Worm (Caenorhabditis elegans) whole organism, L1 larva: ENCODE results near the gene ZK899.1.

ENCODE experiments used
- C04F5.9 ChIP-seq: sonication (generic microtip); optimal IDR thresholded peaks from 2 replicates; lab custom pipeline; 2016; ENCODE audit warnings: missing genetic modification characterization, missing compliant biosample characterization
- C16A3.4 ChIP-seq: fragments of 150-350 bp; optimal IDR thresholded peaks from 2 replicates; lab custom pipeline; 2014; ENCODE audit warnings: missing biosample characterization, missing genetic modification characterization
- Y116A8C.19 ChIP-seq: sonication (generic microtip); optimal IDR thresholded peaks from 2 replicates; lab custom pipeline; 2016; ENCODE audit warnings: missing compliant biosample characterization, missing genetic modification characterization, borderline replicate concordance
- aha-1 ChIP-seq: fragments of 150-350 bp; optimal IDR thresholded peaks from 2 replicates; lab custom pipeline; 2014; ENCODE audit warnings: missing biosample characterization, missing genetic modification characterization
- ama-1 ChIP-seq: fragments of 150-350 bp; optimal IDR thresholded peaks from 2 replicates; lab custom pipeline; 2014
- blmp-1 ChIP-seq: fragments of 150-350 bp; optimal IDR thresholded peaks from 2 replicates; lab custom pipeline; 2014; ENCODE audit warnings: missing biosample characterization, missing genetic modification characterization
- ceh-8 ChIP-seq: fragments of 200-800 bp; sonication (Bioruptor generic); optimal IDR thresholded peaks from 2 replicates; lab custom pipeline; 2018; ENCODE audit warnings: mild to moderate bottlenecking, missing genetic modification characterization, moderate library complexity, missing compliant biosample characterization
- ceh-82 ChIP-seq, 3 experiments: fragments of 150-350 bp in 1 of 3; sonication (generic microtip) in 2 of 3; optimal IDR thresholded peaks; 2 replicates each; lab custom pipeline; 2014 to 2017; ENCODE audit warnings: missing biosample characterization in 3 of 3, missing genetic modification characterization in 3 of 3
- ces-1 ChIP-seq: fragments of 150-350 bp; optimal IDR thresholded peaks from 2 replicates; lab custom pipeline; 2014; ENCODE audit warnings: missing biosample characterization, missing genetic modification reagents, missing genetic modification characterization
- dpl-1 ChIP-seq, 3 experiments: fragments of 150-350 bp in 2 of 3; sonication (generic microtip) in 1 of 3; optimal IDR thresholded peaks; 2 replicates each; lab custom pipeline; 2014 to 2017; ENCODE audit warnings: missing biosample characterization in 3 of 3, missing genetic modification characterization in 3 of 3, missing genetic modification reagents in 3 of 3
- dsc-1 ChIP-seq: sonication (generic microtip); optimal IDR thresholded peaks from 2 replicates; lab custom pipeline; 2016; ENCODE audit warnings: mild to moderate bottlenecking, missing genetic modification characterization, missing compliant biosample characterization
- efl-3 ChIP-seq: fragments of 200-800 bp; sonication (Bioruptor generic); optimal IDR thresholded peaks from 2 replicates; lab custom pipeline; 2018; ENCODE audit warnings: mild to moderate bottlenecking, missing genetic modification characterization, missing compliant biosample characterization
- egl-27 ChIP-seq, 2 experiments: fragments of 150-350 bp in 1 of 2; sonication (generic microtip); optimal IDR thresholded peaks; 3 replicates each; lab custom pipeline; 2017 to 2018; ENCODE audit warnings: missing biosample characterization in 2 of 2, missing genetic modification characterization in 2 of 2, missing genetic modification reagents in 2 of 2
- elt-2 ChIP-seq: sonication (generic microtip); optimal IDR thresholded peaks from 2 replicates; lab custom pipeline; 2016; ENCODE audit warnings: missing genetic modification characterization, mild to moderate bottlenecking, inconsistent platforms, missing compliant biosample characterization, missing genetic modification reagents
- elt-3 ChIP-seq, 6 experiments: fragments of 150-350 bp in 1 of 6; sonication (generic microtip); optimal IDR thresholded peaks; 2 replicates each; lab custom pipeline; 2017 to 2018; ENCODE audit warnings: missing biosample characterization in 6 of 6, missing genetic modification characterization in 6 of 6, inconsistent platforms in 1 of 6
- fkh-10 ChIP-seq: sonication (generic microtip); optimal IDR thresholded peaks from 2 replicates; lab custom pipeline; 2017; ENCODE audit warnings: missing biosample characterization, missing genetic modification reagents, missing genetic modification characterization
- fos-1 ChIP-seq: fragments of 150-350 bp; optimal IDR thresholded peaks from 2 replicates; lab custom pipeline; 2014; ENCODE audit warnings: missing biosample characterization, missing genetic modification characterization
- grh-1 ChIP-seq: fragments of 200-800 bp; sonication (Bioruptor generic); IDR thresholded peaks from 2 replicates; pipeline ENCODE4 v1.3.6; 2022; ENCODE audit warnings: missing genetic modification reagents, missing genetic modification characterization, missing compliant biosample characterization
- hlh-17 ChIP-seq: fragments of 200-800 bp; sonication (Bioruptor generic); optimal IDR thresholded peaks from 2 replicates; lab custom pipeline; 2018; ENCODE audit warnings: missing genetic modification characterization, mild to moderate bottlenecking, missing compliant biosample characterization, moderate library complexity, borderline replicate concordance
- isw-1 ChIP-seq: fragments of 200-800 bp; sonication (Bioruptor generic); IDR thresholded peaks from 2 replicates; pipeline ENCODE4 v1.3.6; 2022; ENCODE audit warnings: missing genetic modification characterization, missing compliant biosample characterization
- lin-14 ChIP-seq: fragments of 200-800 bp; sonication (Bioruptor generic); optimal IDR thresholded peaks from 2 replicates; lab custom pipeline; 2018; ENCODE audit warnings: mild to moderate bottlenecking, missing genetic modification characterization, moderate library complexity, missing compliant biosample characterization
- lin-15B ChIP-seq: fragments of 150-350 bp; sonication (generic microtip); optimal IDR thresholded peaks from 3 replicates; lab custom pipeline; 2014; ENCODE audit warnings: missing biosample characterization, missing genetic modification characterization
- lsy-2 ChIP-seq, 2 experiments: fragments of 150-350 bp; optimal IDR thresholded peaks; 2 replicates each; lab custom pipeline; 2014; ENCODE audit warnings: missing biosample characterization in 2 of 2, missing genetic modification characterization in 2 of 2
- mab-9 ChIP-seq: fragments of 200-800 bp; sonication (Bioruptor generic); IDR thresholded peaks from 2 replicates; pipeline ENCODE4 v1.3.6; 2022; ENCODE audit warnings: missing genetic modification reagents, missing genetic modification characterization, missing compliant biosample characterization
- mef-2 ChIP-seq: fragments of 150-350 bp; optimal IDR thresholded peaks from 2 replicates; lab custom pipeline; 2014; ENCODE audit warnings: missing biosample characterization, missing genetic modification characterization
- nhr-11 ChIP-seq: fragments of 150-350 bp; optimal IDR thresholded peaks from 2 replicates; lab custom pipeline; 2014; ENCODE audit warnings: missing biosample characterization, missing genetic modification characterization
- nhr-20 ChIP-seq: sonication (generic microtip); optimal IDR thresholded peaks from 2 replicates; lab custom pipeline; 2016; ENCODE audit warnings: mild to moderate bottlenecking, missing genetic modification characterization, missing compliant biosample characterization
- nhr-77 ChIP-seq: fragments of 150-350 bp; optimal IDR thresholded peaks from 2 replicates; lab custom pipeline; 2014; ENCODE audit warnings: missing biosample characterization, missing genetic modification characterization
- nhr-84 ChIP-seq: sonication (generic microtip); optimal IDR thresholded peaks from 2 replicates; lab custom pipeline; 2017; ENCODE audit warnings: missing biosample characterization, missing genetic modification characterization
- pag-3 ChIP-seq: sonication (generic microtip); optimal IDR thresholded peaks from 2 replicates; lab custom pipeline; 2017; ENCODE audit warnings: missing genetic modification characterization, mild to moderate bottlenecking, missing compliant biosample characterization, antibody characterized with exemption, borderline replicate concordance; ENCODE audit not compliant: insufficient read depth
- skn-1 ChIP-seq: fragments of 150-350 bp; optimal IDR thresholded peaks from 2 replicates; lab custom pipeline; 2014; ENCODE audit warnings: missing biosample characterization, missing genetic modification characterization
- snpc-4 ChIP-seq: fragments of 150-350 bp; optimal IDR thresholded peaks from 2 replicates; lab custom pipeline; 2014; ENCODE audit warnings: missing biosample characterization, missing genetic modification characterization
- sox-4 ChIP-seq: sonication (generic microtip); optimal IDR thresholded peaks from 2 replicates; lab custom pipeline; 2016; ENCODE audit warnings: missing genetic modification characterization, missing compliant biosample characterization
- sup-37 ChIP-seq: fragments of 200-800 bp; sonication (Bioruptor generic); optimal IDR thresholded peaks from 2 replicates; lab custom pipeline; 2018; ENCODE audit warnings: mild to moderate bottlenecking, missing genetic modification characterization, missing compliant biosample characterization
- swsn-7 ChIP-seq: sonication (generic microtip); optimal IDR thresholded peaks from 2 replicates; lab custom pipeline; 2016; ENCODE audit warnings: missing genetic modification characterization, missing compliant biosample characterization
- tlp-1 ChIP-seq: fragments of 150-350 bp; optimal IDR thresholded peaks from 2 replicates; lab custom pipeline; 2014; ENCODE audit warnings: missing biosample characterization, missing genetic modification characterization
- unc-30 ChIP-seq: sonication (generic microtip); optimal IDR thresholded peaks from 2 replicates; lab custom pipeline; 2017; ENCODE audit warnings: missing biosample characterization, missing genetic modification characterization
- unc-98 ChIP-seq: fragments of 200-800 bp; sonication (Bioruptor generic); IDR thresholded peaks from 2 replicates; pipeline ENCODE4 v1.3.6; 2022; ENCODE audit warnings: missing genetic modification characterization, missing compliant biosample characterization
- ztf-4 ChIP-seq: fragments of 150-350 bp; optimal IDR thresholded peaks from 2 replicates; lab custom pipeline; 2014; ENCODE audit warnings: missing biosample characterization, missing genetic modification characterization

The ZK899.1 gene

ce11 chrX:9467573-9467972 is 21.1 kb downstream of the ZK899.1 start (continued):
- peak; percentile 67 for TF ChIP-seq C16A3.4
- TF ChIP-seq nhr-20 (tag; lab: Kevin White, UChicago): peak; percentile 85
- TF ChIP-seq mef-2 (tag; lab: Kevin White, UChicago): no peak
- TF ChIP-seq mab-9: peak; percentile 48
- TF ChIP-seq swsn-7 (tag; lab: Kevin White, UChicago): peak; percentile 70
- TF ChIP-seq nhr-11 (tag; lab: Kevin White, UChicago): no peak
- no peak for TF ChIP-seq unc-98 (GFP tag; lab: Robert Waterston, UW)
- no peak for TF ChIP-seq nhr-84 (tag; lab: Kevin White, UChicago)
- peak; percentile 23 for TF ChIP-seq isw-1 (GFP tag; lab: Robert Waterston, UW)
- TF ChIP-seq skn-1 (tag; lab: Kevin White, UChicago): peak; percentile 43
- TF ChIP-seq ztf-4 (tag; lab: Kevin White, UChicago): peak; percentile 35
- peak; percentile 48 for TF ChIP-seq nhr-77
- no peak for TF ChIP-seq grh-1
- peak in 2 of 6 experiments; percentile 53 to 82 for TF ChIP-seq elt-3 (tag; optimal IDR thresholded peaks at IDR 0.05; lab: Kevin White, UChicago)
- no peak for TF ChIP-seq sox-4 (tag; lab: Kevin White, UChicago)
- peak; percentile 77 for TF ChIP-seq ceh-8 (GFP tag; lab: Kevin White, UChicago)
- peak; percentile 28 for TF ChIP-seq snpc-4
- no peak for TF ChIP-seq sup-37 (GFP tag; lab: Kevin White, UChicago)
- no peak for TF ChIP-seq hlh-17 (GFP tag; lab: Kevin White, UChicago)
- TF ChIP-seq ces-1 (GFP tag; lab: Kevin White, UChicago): no peak
- no peak for TF ChIP-seq dpl-1 (GFP tag; optimal IDR thresholded peaks at IDR 0.05; lab: Kevin White, UChicago)
- TF ChIP-seq fkh-10 (GFP tag; lab: Kevin White, UChicago): peak; percentile 31
- no peak for TF ChIP-seq egl-27 (tag; optimal IDR thresholded peaks at IDR 0.05; lab: Kevin White, UChicago)
- TF ChIP-seq Y116A8C.19 (tag; lab: Kevin White, UChicago): no peak
- peak; percentile 87 for TF ChIP-seq dsc-1
- TF ChIP-seq ama-1 (lab: Kevin White, UChicago): no peak
- TF ChIP-seq lsy-2 (tag; optimal IDR thresholded peaks at IDR 0.05; lab: Kevin White, UChicago): peak; percentile 63 to 68
- TF ChIP-seq lin-14 (GFP tag; lab: Kevin White, UChicago): peak; percentile 60
- peak; percentile 9 for TF ChIP-seq elt-2 (tag; lab: Kevin White, UChicago)
- no peak for TF ChIP-seq pag-3 (tag; lab: Kevin White, UChicago)
- TF ChIP-seq aha-1 (tag; lab: Kevin White, UChicago): peak; percentile 18

DNA sequence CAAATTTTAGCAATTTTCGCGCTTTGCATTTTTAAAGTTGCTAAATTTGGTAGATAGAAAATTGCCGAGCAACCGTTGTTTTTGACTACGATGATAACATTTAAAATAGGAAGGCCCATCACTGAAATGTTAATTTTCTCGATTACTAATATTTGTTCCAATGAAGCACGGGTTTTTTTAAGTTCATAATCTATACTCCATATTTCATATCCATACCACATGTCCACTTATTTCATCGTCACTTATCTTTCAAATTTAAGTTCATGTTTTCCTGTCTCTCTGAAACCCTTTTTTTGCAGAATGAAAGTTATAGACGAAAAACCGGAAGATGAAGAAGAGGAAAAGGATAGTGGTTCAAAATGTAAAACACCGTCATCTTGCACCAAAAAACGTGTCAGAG is 25.7 kb downstream of the ZK899.1 start, which contains the start of gene gap-2:
Gene gap-2 (plus strand): TSS at position 301 of the 400 bp plus-strand sequence.
- TF ChIP-seq lin-14 (GFP tag; lab: Kevin White, UChicago) (no peak), elt-2 (tag; lab: Kevin White, UChicago) (no peak), lin-15B (tag; lab: Kevin White, UChicago) (no peak), tlp-1 (tag; lab: Kevin White, UChicago) (no peak), hlh-17 (GFP tag; lab: Kevin White, UChicago) (no peak), fos-1 (no peak)

- TF ChIP-seq C04F5.9 (no peak), elt-2 (tag; lab: Kevin White, UChicago) (no peak), nhr-11 (tag; lab: Kevin White, UChicago) (no peak), unc-30 (tag; lab: Kevin White, UChicago) (no peak), ceh-82 (tag; optimal IDR thresholded peaks at IDR 0.05; lab: Kevin White, UChicago) (no peak), efl-3 (GFP tag; lab: Kevin White, UChicago) (no peak), blmp-1 (tag; lab: Kevin White, UChicago) (no peak)
Measured at ce11 chrX:9476752-9477151, 30.3 kb downstream of the ZK899.1 start.
